Worm (Caenorhabditis elegans): ENCODE results near the gene F56B3.11.

Gene F56B3.11

ce11 chrIV:800518-800917, 4.1 kb upstream of the F56B3.11 start, which contains the start of gene mrpl-46:
TSS of gene mrpl-46 (plus strand) at chrIV:800818.
- TF ChIP-seq nhr-28 (tag; optimal IDR thresholded peaks at IDR 0.05) (no peak), mdt-29 (GFP tag; IDR thresholded peaks at IDR 0.05) (no peak), nhr-25 (tag; optimal IDR thresholded peaks at IDR 0.05; ENCODE audit: borderline replicate concordance, insufficient read depth) (no peak), snpc-4 (tag; optimal IDR thresholded peaks at IDR 0.05) (no peak), tra-1 (GFP tag; IDR thresholded peaks at IDR 0.05) (no peak), ztf-11 (tag; optimal IDR thresholded peaks at IDR 0.05) (no peak), tag-97 (GFP tag; IDR thresholded peaks at IDR 0.05) (no peak), nhr-111 (GFP tag; optimal IDR thresholded peaks at IDR 0.05) (no peak), skn-1 (tag; optimal IDR thresholded peaks at IDR 0.05) (no peak), lin-13 (GFP tag; optimal IDR thresholded peaks at IDR 0.05) (no peak), F26F4.8 (GFP tag; conservative IDR thresholded peaks at IDR 0.05) (no peak), fkh-10 (GFP tag; optimal IDR thresholded peaks at IDR 0.05) (no peak)

ce11 chrIV:795383-795872, 943 bp downstream of the F56B3.11 start, which contains the start of gene skr-18:
TSS of gene skr-18 (minus strand) at chrIV:795433.
- TF ChIP-seq lin-38 (GFP tag; IDR thresholded peaks at IDR 0.05) (peak; percentile 65), madf-9 (GFP tag; conservative IDR thresholded peaks at IDR 0.05) (no peak), zfp-3 (GFP tag; conservative IDR thresholded peaks at IDR 0.05) (no peak), nhr-10 (tag; optimal IDR thresholded peaks at IDR 0.05) (no peak), dve-1 (tag; optimal IDR thresholded peaks at IDR 0.05; ENCODE audit: insufficient read depth) (no peak), php-3 (GFP tag; IDR thresholded peaks at IDR 0.05) (no peak), arid-1 (GFP tag; conservative IDR thresholded peaks at IDR 0.05) (peak; percentile 47; the same call in 1 of the 2 replicates), madf-5 (GFP tag; IDR thresholded peaks at IDR 0.05) (no peak), cey-2 (tag; optimal IDR thresholded peaks at IDR 0.05; ENCODE audit: borderline replicate concordance, insufficient read depth) (no peak)

ce11 chrIV:794275-794674, 2.1 kb downstream of the F56B3.11 start, which contains the start of gene F56B3.4:
TSS of gene F56B3.4 (minus strand) at chrIV:794275.
- TF ChIP-seq ceh-28 (tag; optimal IDR thresholded peaks at IDR 0.05): peak; percentile 17
- TF ChIP-seq lin-38 (GFP tag; IDR thresholded peaks at IDR 0.05): peak; percentile 57
- TF ChIP-seq unc-39 (tag; optimal IDR thresholded peaks at IDR 0.05): no peak
- TF ChIP-seq ama-1 (optimal IDR thresholded peaks at IDR 0.05): peak; percentile 20
- peak; percentile 41; the same call in 1 of the 2 replicates for TF ChIP-seq Y48G9A.11 (GFP tag; IDR thresholded peaks at IDR 0.05)
- peak; percentile 42 for TF ChIP-seq aha-1 (tag)

DNA sequence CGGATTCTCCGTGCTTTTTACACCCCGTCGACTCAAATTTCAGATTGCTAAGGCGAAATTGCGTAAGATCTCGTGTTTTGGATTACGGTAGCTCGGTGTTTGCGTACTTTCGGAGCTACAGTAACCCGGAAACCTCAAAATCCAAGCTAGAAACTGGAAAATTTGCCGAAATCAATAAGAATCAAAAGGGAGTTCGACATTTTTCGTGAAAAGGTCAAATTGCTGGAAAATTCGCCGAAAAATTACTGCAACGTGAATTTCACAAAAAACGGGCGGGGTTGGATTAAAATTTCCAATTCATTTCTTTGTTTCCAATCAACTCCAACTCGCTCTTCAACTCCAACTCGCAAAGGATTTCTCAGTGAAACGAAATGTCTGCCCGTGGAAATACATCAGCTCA, 8.6 kb downstream of the F56B3.11 start, which contains the start of gene F56B3.6:
TSS of gene F56B3.6 (plus strand) at position 301 of the 400 bp plus-strand sequence.
- no peak for TF ChIP-seq lin-29 (GFP tag; IDR thresholded peaks at IDR 0.05)
- TF ChIP-seq nhr-41 (GFP tag; IDR thresholded peaks at IDR 0.05): no peak
- no peak for TF ChIP-seq nhr-42 (GFP tag; IDR thresholded peaks at IDR 0.05)
- TF ChIP-seq set-16 (GFP tag; IDR thresholded peaks at IDR 0.05): no peak
- no peak for TF ChIP-seq Y5F2A.4 (GFP tag; optimal IDR thresholded peaks at IDR 0.05)
- no peak for TF ChIP-seq nhr-77 (tag; optimal IDR thresholded peaks at IDR 0.05)
- TF ChIP-seq hlh-30 (tag; optimal IDR thresholded peaks at IDR 0.05; ENCODE audit: insufficient read depth): no peak
- no peak for TF ChIP-seq madf-9 (GFP tag; conservative IDR thresholded peaks at IDR 0.05)
- no peak for TF ChIP-seq rbr-2 (tag; optimal IDR thresholded peaks at IDR 0.05)
- no peak for TF ChIP-seq spr-3 (GFP tag; optimal IDR thresholded peaks at IDR 0.05)
- no peak for TF ChIP-seq Y48G9A.11 (GFP tag; IDR thresholded peaks at IDR 0.05)
- TF ChIP-seq mdt-29 (GFP tag; IDR thresholded peaks at IDR 0.05): no peak
- no peak for TF ChIP-seq zip-11 (GFP tag; IDR thresholded peaks at IDR 0.05)
- TF ChIP-seq nhr-28 (tag; optimal IDR thresholded peaks at IDR 0.05): no peak
- TF ChIP-seq dve-1 (tag; optimal IDR thresholded peaks at IDR 0.05; ENCODE audit: insufficient read depth): no peak
- TF ChIP-seq lin-15B (tag; optimal IDR thresholded peaks at IDR 0.05): no peak
- TF ChIP-seq duxl-1 (tag; optimal IDR thresholded peaks at IDR 0.05; ENCODE audit: poor library complexity): no peak
- TF ChIP-seq madf-5 (GFP tag; IDR thresholded peaks at IDR 0.05): no peak
- no peak for TF ChIP-seq R02D3.7 (tag; optimal IDR thresholded peaks at IDR 0.05)
- no peak for TF ChIP-seq egl-27 (tag; optimal IDR thresholded peaks at IDR 0.05)
